Fruit fly (Drosophila melanogaster): ENCODE data around the gene CG7156.
A peak's percentile ranks its signal among the peaks of the same experiment; 100 is the strongest.

CG7156 gene

DNA sequence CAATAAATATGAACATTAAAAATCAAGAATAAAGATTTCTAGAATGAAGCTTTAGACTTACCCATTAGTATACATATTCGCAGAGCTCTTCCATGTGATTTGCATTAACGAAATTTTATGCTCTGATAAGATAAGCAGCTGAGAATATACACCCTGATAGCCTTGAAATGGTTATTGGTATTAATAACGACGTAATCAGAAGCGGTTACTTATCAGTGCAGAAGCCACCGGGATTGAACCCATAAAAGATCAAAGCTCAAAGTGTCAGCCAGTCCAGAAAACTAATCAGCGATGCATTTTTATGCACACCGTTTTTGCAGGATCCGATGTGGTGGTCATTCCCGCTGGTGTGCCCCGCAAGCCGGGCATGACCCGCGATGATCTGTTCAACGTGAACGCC is 14.6 kb downstream of the CG7156 start:
- no peak for TF ChIP-seq noc (tag; optimal IDR thresholded peaks at IDR 0.05)

DNA sequence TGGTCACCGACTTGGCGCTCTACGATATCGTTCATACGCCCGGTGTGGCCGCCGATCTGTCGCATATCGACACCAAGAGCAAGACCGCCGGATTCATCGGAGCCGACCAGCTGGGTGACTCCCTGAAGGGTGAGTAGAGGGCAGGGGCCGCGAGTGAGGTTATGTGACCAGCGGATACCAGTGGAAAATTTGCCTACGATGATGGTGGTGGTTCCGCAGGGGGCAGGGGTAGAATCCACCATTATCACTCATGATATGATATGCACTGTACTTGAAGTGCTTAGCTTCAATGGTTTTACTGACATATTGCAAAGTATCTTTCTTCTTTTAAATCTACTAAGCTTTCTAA is 15.2 kb downstream of the CG7156 start:
- TF ChIP-seq noc (tag; optimal IDR thresholded peaks at IDR 0.05), result no peak

dm6 chr3R:18226043-18226808 is 15.7 kb downstream of the CG7156 start, which contains the start of the genes CG7168 and Mdh2:
Gene CG7168 (minus strand): TSS chr3R:18226082.
Gene Mdh2 (plus strand): TSS chr3R:18226396.
- TF ChIP-seq noc (tag; optimal IDR thresholded peaks at IDR 0.05), result no peak

- TF ChIP-seq noc (tag; optimal IDR thresholded peaks at IDR 0.05), result peak; percentile 54
Observed at dm6 chr3R:18223434-18223833, 18.5 kb downstream of the CG7156 start, which contains the start of the genes mTerf5 and Non3. Gene mTerf5 (minus strand): TSS chr3R:18223682. Gene Non3 (plus strand): TSS chr3R:18223722.

DNA sequence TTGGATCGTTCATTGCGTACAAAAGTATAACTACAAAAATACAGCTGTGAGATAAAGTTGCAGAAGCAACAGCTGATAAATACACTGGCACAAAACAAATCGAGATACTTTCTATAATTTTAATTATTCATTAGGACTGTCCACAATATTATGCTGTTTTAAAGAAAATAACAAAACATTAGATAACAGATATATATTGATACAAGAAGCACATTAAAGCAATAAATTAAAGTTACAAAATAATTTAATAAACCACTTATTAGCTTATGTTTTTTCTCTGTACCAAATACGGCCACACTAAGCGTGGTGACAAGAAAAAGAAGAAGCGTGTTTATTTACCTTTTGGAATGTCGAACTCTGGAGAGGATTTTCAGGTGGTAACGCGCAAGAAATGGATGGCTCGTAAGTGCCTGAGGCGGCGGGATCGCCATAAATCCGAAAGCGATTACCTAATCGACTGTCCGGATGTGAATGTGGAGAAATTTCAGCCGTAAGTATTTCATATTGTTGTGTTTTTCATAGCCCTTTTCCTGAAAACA is 21.7 kb downstream of the CG7156 start, which contains the start of the genes CG7988 and CG7183:
CG7988 (plus strand) TSS at position 316 of the 539 bp plus-strand sequence.
CG7183 (minus strand) TSS at position 489 of the 539 bp plus-strand sequence.
- peak; percentile 92 for TF ChIP-seq noc (tag; optimal IDR thresholded peaks at IDR 0.05)

- TF ChIP-seq noc (tag; optimal IDR thresholded peaks at IDR 0.05), result no peak
Observed at dm6 chr3R:18215900-18216299, 26.1 kb downstream of the CG7156 start, which contains the start of gene CG14314. Gene CG14314 (plus strand): TSS chr3R:18216142.

dm6 chr3R:18215300-18215699 is 26.7 kb downstream of the CG7156 start:
- no peak for TF ChIP-seq noc (tag; optimal IDR thresholded peaks at IDR 0.05)

dm6 chr3R:18208479-18208878 is 33.5 kb downstream of the CG7156 start, which contains the start of gene CG44158:
Gene CG44158 (plus strand): TSS chr3R:18208779.
- no peak for TF ChIP-seq noc (tag; optimal IDR thresholded peaks at IDR 0.05)

DNA sequence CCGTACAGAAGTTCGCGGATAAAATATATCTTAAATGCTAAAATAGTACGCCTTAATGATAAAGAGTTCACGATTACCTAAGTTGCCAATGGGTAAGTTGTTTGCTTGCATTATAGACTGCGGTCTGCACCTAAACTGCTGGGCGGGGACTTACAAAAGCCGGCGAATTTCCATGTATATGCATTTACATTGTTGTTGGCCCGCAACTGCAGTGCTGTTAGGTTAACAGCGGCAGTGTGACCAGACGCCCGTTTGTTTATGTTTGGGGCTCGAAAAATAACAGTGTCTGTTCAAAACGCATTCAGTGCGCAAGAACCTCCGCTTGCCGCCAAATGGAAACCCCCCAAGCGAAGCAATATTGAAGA is 42.1 kb downstream of the CG7156 start:
- TF ChIP-seq noc (tag; optimal IDR thresholded peaks at IDR 0.05), result no peak

dm6 chr3R:18199177-18199884 is 42.6 kb downstream of the CG7156 start, which contains the start of the genes Ssdp and CG7985:
Gene Ssdp (minus strand): TSS chr3R:18199595.
Gene CG7985 (plus strand): TSS chr3R:18199857.
- no peak for TF ChIP-seq noc (tag; optimal IDR thresholded peaks at IDR 0.05)

- TF ChIP-seq noc (tag; optimal IDR thresholded peaks at IDR 0.05), result peak; percentile 50
Observed at dm6 chr3R:18198518-18199118, 43.3 kb downstream of the CG7156 start.

- TF ChIP-seq noc (tag; optimal IDR thresholded peaks at IDR 0.05), result no peak
Observed at dm6 chr3R:18197802-18198148, 44.2 kb downstream of the CG7156 start.

dm6 chr3R:18196991-18197801 is 44.8 kb downstream of the CG7156 start:
- peak; percentile 51 for TF ChIP-seq noc (tag; optimal IDR thresholded peaks at IDR 0.05)

- TF ChIP-seq noc (tag; optimal IDR thresholded peaks at IDR 0.05), result no peak
Observed at dm6 chr3R:18196622-18196990, 45.4 kb downstream of the CG7156 start.

DNA sequence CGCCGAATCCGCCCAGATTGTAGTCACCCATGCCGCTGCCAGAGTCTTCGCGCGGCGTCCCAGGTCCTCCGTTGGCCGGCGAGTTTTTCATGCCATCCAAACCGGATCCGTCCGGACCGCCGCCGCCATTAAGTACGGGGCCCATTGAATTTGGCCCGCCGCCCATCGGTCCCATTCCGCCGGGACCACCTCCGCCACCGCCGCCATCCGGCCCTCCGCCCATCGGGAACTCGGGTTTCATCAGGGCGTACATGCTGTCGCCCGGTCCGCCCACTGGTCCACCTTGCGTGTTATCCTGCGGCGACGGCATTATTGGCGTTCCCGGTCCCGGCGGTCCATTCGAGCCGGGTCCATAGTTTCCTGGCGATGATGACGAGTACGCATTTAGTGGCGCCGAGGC is 46.7 kb downstream of the CG7156 start:
- TF ChIP-seq noc (tag; optimal IDR thresholded peaks at IDR 0.05), result no peak
